Worm (Caenorhabditis elegans) whole organism, L4 larva: ENCODE results near the gene F41E6.5.

Experiments
- D1046.2 ChIP-seq: fragments of 200-800 bp; sonication (Bioruptor generic); IDR thresholded peaks from 2 replicates; pipeline ENCODE4 v1.3.6; 2022; ENCODE audit warnings: missing genetic modification characterization, missing compliant biosample characterization
- F37D6.2 ChIP-seq: sonication (generic microtip); optimal IDR thresholded peaks from 2 replicates; lab custom pipeline; 2016; ENCODE audit warnings: mild to moderate bottlenecking, missing genetic modification characterization, missing compliant biosample characterization
- R02D3.7 ChIP-seq: fragments of 150-350 bp; sonication (generic microtip); optimal IDR thresholded peaks from 3 replicates; lab custom pipeline; 2014; ENCODE audit warnings: missing biosample characterization, missing genetic modification characterization
- T20F7.1 ChIP-seq: fragments of 200-800 bp; sonication (Bioruptor generic); optimal IDR thresholded peaks from 2 replicates; lab custom pipeline; 2018; ENCODE audit warnings: mild to moderate bottlenecking, missing genetic modification characterization, missing compliant biosample characterization
- ZK337.2 ChIP-seq: fragments of 200-800 bp; sonication (Bioruptor generic); IDR thresholded peaks from 2 replicates; pipeline ENCODE4 v1.3.6; 2022; ENCODE audit warnings: missing genetic modification reagents, missing genetic modification characterization, missing compliant biosample characterization
- aha-1 ChIP-seq: fragments of 150-350 bp; peaks from one replicate; lab custom pipeline; 2014; ENCODE audit warnings: missing biosample characterization, missing genetic modification characterization
- attf-4 ChIP-seq: sonication (generic microtip); optimal IDR thresholded peaks from 3 replicates; lab custom pipeline; 2017; ENCODE audit warnings: missing biosample characterization, missing genetic modification characterization
- ceh-28 ChIP-seq: fragments of 150-350 bp; optimal IDR thresholded peaks from 2 replicates; lab custom pipeline; 2014; ENCODE audit warnings: missing biosample characterization, missing genetic modification reagents, missing genetic modification characterization
- cey-2 ChIP-seq: sonication (generic microtip); optimal IDR thresholded peaks from 3 replicates; lab custom pipeline; 2017; ENCODE audit warnings: missing genetic modification characterization, mild to moderate bottlenecking, missing compliant biosample characterization, antibody characterized with exemption, borderline replicate concordance; ENCODE audit not compliant: insufficient read depth
- daf-16 ChIP-seq, 3 experiments: sonication (generic microtip); optimal IDR thresholded peaks; 2 replicates each; lab custom pipeline; 2016 to 2017; ENCODE audit warnings: missing genetic modification characterization in 3 of 3, missing genetic modification reagents in 3 of 3, mild to moderate bottlenecking in 2 of 3, missing compliant biosample characterization in 2 of 3, missing biosample characterization in 1 of 3, moderate library complexity in 1 of 3
- dmd-6 ChIP-seq: fragments of 200-800 bp; sonication (Bioruptor generic); IDR thresholded peaks from 2 replicates; pipeline ENCODE4 v1.3.6; 2022; ENCODE audit warnings: missing genetic modification reagents, missing genetic modification characterization, missing compliant biosample characterization
- dve-1 ChIP-seq: sonication (generic microtip); optimal IDR thresholded peaks from 2 replicates; lab custom pipeline; 2017; ENCODE audit warnings: antibody characterized with exemption, mild to moderate bottlenecking, missing genetic modification characterization, missing compliant biosample characterization; ENCODE audit not compliant: insufficient read depth
- egl-43 ChIP-seq: fragments of 200-800 bp; sonication (Bioruptor generic); IDR thresholded peaks from 2 replicates; pipeline ENCODE4 v1.3.6; 2022; ENCODE audit warnings: missing genetic modification reagents, missing genetic modification characterization, missing compliant biosample characterization
- fkh-10 ChIP-seq: fragments of 150-350 bp; optimal IDR thresholded peaks from 2 replicates; lab custom pipeline; 2014; ENCODE audit warnings: missing biosample characterization, missing genetic modification reagents, missing genetic modification characterization
- hif-1 ChIP-seq, 2 experiments: sonication (generic microtip); optimal IDR thresholded peaks; 2 replicates each; lab custom pipeline; 2016 to 2017; ENCODE audit warnings: missing compliant biosample characterization in 2 of 2, missing genetic modification characterization in 2 of 2, missing genetic modification reagents in 2 of 2, missing genotype in 2 of 2, mild to moderate bottlenecking in 1 of 2
- hlh-11 ChIP-seq: fragments of 200-800 bp; sonication (Bioruptor generic); optimal IDR thresholded peaks from 2 replicates; lab custom pipeline; 2018; ENCODE audit warnings: mild to moderate bottlenecking, missing genetic modification characterization, missing compliant biosample characterization
- hlh-30 ChIP-seq: sonication (generic microtip); optimal IDR thresholded peaks from 2 replicates; lab custom pipeline; 2017; ENCODE audit warnings: antibody characterized with exemption, mild to moderate bottlenecking, missing genetic modification characterization, missing compliant biosample characterization; ENCODE audit not compliant: insufficient read depth
- hmg-1.1 ChIP-seq: fragments of 200-800 bp; sonication (Bioruptor generic); IDR thresholded peaks from 2 replicates; pipeline ENCODE4 v1.3.6; 2022; ENCODE audit warnings: missing genetic modification reagents, missing genetic modification characterization, missing compliant biosample characterization
- lin-13 ChIP-seq: fragments of 150-350 bp; optimal IDR thresholded peaks from 2 replicates; lab custom pipeline; 2014; ENCODE audit warnings: missing biosample characterization, missing genetic modification reagents, missing genetic modification characterization
- lin-15B ChIP-seq: fragments of 150-350 bp; sonication (generic microtip); optimal IDR thresholded peaks from 3 replicates; lab custom pipeline; 2014; ENCODE audit warnings: missing biosample characterization, missing genetic modification characterization
- lir-3 ChIP-seq: sonication (generic microtip); optimal IDR thresholded peaks from 2 replicates; lab custom pipeline; 2016; ENCODE audit warnings: mild to moderate bottlenecking, missing genetic modification characterization, missing compliant biosample characterization
- lsy-2 ChIP-seq, 2 experiments: fragments of 150-350 bp in 1 of 2; sonication (generic microtip) in 1 of 2; optimal IDR thresholded peaks; 2 replicates each; lab custom pipeline; 2014 to 2017; ENCODE audit warnings: missing biosample characterization in 2 of 2, missing genetic modification characterization in 2 of 2
- madf-9 ChIP-seq: fragments of 200-800 bp; sonication (Bioruptor generic); conservative IDR thresholded peaks from 2 replicates; pipeline ENCODE4 v1.3.6; 2022; ENCODE audit warnings: missing genetic modification reagents, missing genetic modification characterization, missing compliant biosample characterization
- mdl-1 ChIP-seq, 2 experiments: fragments of 150-350 bp in 1 of 2; sonication (generic microtip) in 1 of 2; optimal IDR thresholded peaks; 2 replicates each; lab custom pipeline; 2014 to 2017; ENCODE audit warnings: missing biosample characterization in 2 of 2, missing genetic modification characterization in 2 of 2
- mdt-29 ChIP-seq: fragments of 200-800 bp; sonication (Bioruptor generic); IDR thresholded peaks from 2 replicates; pipeline ENCODE4 v1.3.6; 2022; ENCODE audit warnings: missing genetic modification reagents, missing genetic modification characterization, missing compliant biosample characterization
- mep-1 ChIP-seq: fragments of 150-350 bp; sonication (generic microtip); optimal IDR thresholded peaks from 3 replicates; lab custom pipeline; 2014; ENCODE audit warnings: missing biosample characterization, missing genetic modification characterization
- mes-2 ChIP-seq: sonication (generic microtip); optimal IDR thresholded peaks from 2 replicates; lab custom pipeline; 2016; ENCODE audit warnings: missing genotype, mild to moderate bottlenecking, missing genetic modification characterization, missing compliant biosample characterization; ENCODE audit not compliant: poor library complexity, severe bottlenecking
- mxl-2 ChIP-seq: fragments of 200-800 bp; sonication (Bioruptor generic); conservative IDR thresholded peaks from 2 replicates; pipeline ENCODE4 v1.3.6; 2022; ENCODE audit warnings: missing genetic modification reagents, missing genetic modification characterization, missing compliant biosample characterization
- mxl-3 ChIP-seq: fragments of 200-800 bp; sonication (Bioruptor generic); optimal IDR thresholded peaks from 2 replicates; lab custom pipeline; 2018; ENCODE audit warnings: mild to moderate bottlenecking, missing genetic modification characterization, missing compliant biosample characterization
- nhr-10 ChIP-seq: fragments of 150-350 bp; optimal IDR thresholded peaks from 2 replicates; lab custom pipeline; 2014; ENCODE audit warnings: missing biosample characterization, missing genetic modification characterization
- nhr-28 ChIP-seq: fragments of 150-350 bp; optimal IDR thresholded peaks from 2 replicates; lab custom pipeline; 2014; ENCODE audit warnings: missing biosample characterization, missing genetic modification characterization
- nhr-48 ChIP-seq: sonication (generic microtip); optimal IDR thresholded peaks from 2 replicates; lab custom pipeline; 2016; ENCODE audit warnings: mild to moderate bottlenecking, missing genetic modification characterization, missing compliant biosample characterization
- nhr-77 ChIP-seq: fragments of 150-350 bp; optimal IDR thresholded peaks from 2 replicates; lab custom pipeline; 2014; ENCODE audit warnings: missing biosample characterization, missing genetic modification characterization
- rbr-2 ChIP-seq: sonication (generic microtip); optimal IDR thresholded peaks from 2 replicates; lab custom pipeline; 2016; ENCODE audit warnings: missing genotype, missing genetic modification characterization, missing compliant biosample characterization
- set-16 ChIP-seq: fragments of 200-800 bp; sonication (Bioruptor generic); IDR thresholded peaks from 2 replicates; pipeline ENCODE4 v1.3.6; 2022; ENCODE audit warnings: missing genetic modification reagents, missing genetic modification characterization, missing compliant biosample characterization
- skn-1 ChIP-seq: fragments of 150-350 bp; optimal IDR thresholded peaks from 2 replicates; lab custom pipeline; 2014; ENCODE audit warnings: missing biosample characterization, missing genetic modification characterization
- snpc-4 ChIP-seq: fragments of 150-350 bp; optimal IDR thresholded peaks from 2 replicates; lab custom pipeline; 2014; ENCODE audit warnings: missing biosample characterization, missing genetic modification characterization
- spr-3 ChIP-seq: fragments of 200-800 bp; sonication (Bioruptor generic); optimal IDR thresholded peaks from 2 replicates; lab custom pipeline; 2018; ENCODE audit warnings: mild to moderate bottlenecking, missing genetic modification characterization, missing compliant biosample characterization
- tag-97 ChIP-seq: fragments of 200-800 bp; sonication (Bioruptor generic); IDR thresholded peaks from 2 replicates; pipeline ENCODE4 v1.3.6; 2022; ENCODE audit warnings: missing genetic modification characterization, missing compliant biosample characterization
- tra-1 ChIP-seq: fragments of 200-800 bp; sonication (Bioruptor generic); IDR thresholded peaks from 2 replicates; pipeline ENCODE4 v1.3.6; 2022; ENCODE audit warnings: missing genetic modification reagents, missing genetic modification characterization, missing compliant biosample characterization
- unc-130 ChIP-seq: sonication (generic microtip); optimal IDR thresholded peaks from 2 replicates; lab custom pipeline; 2016; ENCODE audit warnings: missing genetic modification reagents, missing genetic modification characterization, missing compliant biosample characterization
- unc-39 ChIP-seq: sonication (generic microtip); optimal IDR thresholded peaks from 2 replicates; lab custom pipeline; 2017; ENCODE audit warnings: missing biosample characterization, missing genetic modification characterization
- unc-62 ChIP-seq, 3 experiments: fragments of 150-350 bp in 1 of 3; sonication (generic microtip); optimal IDR thresholded peaks in 2 of 3; peaks in 1 of 3; 1 replicate in 1 of 3; 2 replicates in 2 of 3; lab custom pipeline; 2014 to 2017; ENCODE audit warnings: missing biosample characterization in 3 of 3, missing genetic modification characterization in 3 of 3, missing genetic modification reagents in 3 of 3, missing genotype in 1 of 3
- zag-1 ChIP-seq: fragments of 150-350 bp; optimal IDR thresholded peaks from 2 replicates; lab custom pipeline; 2014; ENCODE audit warnings: missing biosample characterization, missing genetic modification characterization
- zip-11 ChIP-seq: fragments of 200-800 bp; sonication (Bioruptor generic); IDR thresholded peaks from 2 replicates; pipeline ENCODE4 v1.3.6; 2022; ENCODE audit warnings: missing genetic modification characterization, missing compliant biosample characterization
- ztf-11 ChIP-seq: fragments of 150-350 bp; optimal IDR thresholded peaks from 2 replicates; lab custom pipeline; 2014; ENCODE audit warnings: missing biosample characterization, missing genetic modification characterization
- ztf-7 ChIP-seq: fragments of 150-350 bp; optimal IDR thresholded peaks from 2 replicates; lab custom pipeline; 2014; ENCODE audit warnings: missing biosample characterization, missing genetic modification characterization

F41E6.5 gene

DNA sequence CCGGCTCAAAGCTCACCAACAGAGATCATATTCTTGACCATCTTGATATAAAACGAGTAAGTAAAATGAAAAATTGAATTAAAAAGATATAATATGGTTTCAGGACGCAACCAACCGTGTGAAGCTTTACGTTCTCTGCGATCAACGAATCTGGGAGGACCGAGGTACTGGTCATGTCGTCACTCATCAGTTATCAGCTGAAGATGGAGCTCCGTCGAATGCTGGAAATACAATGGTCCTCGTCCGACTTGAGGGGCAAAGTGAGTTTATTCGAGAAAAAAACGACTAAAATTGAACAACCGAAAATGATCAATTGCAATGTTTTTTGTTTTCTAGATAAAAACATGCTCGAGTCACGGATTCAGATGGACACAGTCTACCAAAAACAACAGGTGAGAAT lies 5.2 kb downstream of the F41E6.5 start:
- TF ChIP-seq mep-1 (tag; lab: Kevin White, UChicago) = no peak
- TF ChIP-seq zip-11 (GFP tag; lab: Robert Waterston, UW) = no peak
- peak; percentile 72 for TF ChIP-seq aha-1 (tag; lab: Kevin White, UChicago)

DNA sequence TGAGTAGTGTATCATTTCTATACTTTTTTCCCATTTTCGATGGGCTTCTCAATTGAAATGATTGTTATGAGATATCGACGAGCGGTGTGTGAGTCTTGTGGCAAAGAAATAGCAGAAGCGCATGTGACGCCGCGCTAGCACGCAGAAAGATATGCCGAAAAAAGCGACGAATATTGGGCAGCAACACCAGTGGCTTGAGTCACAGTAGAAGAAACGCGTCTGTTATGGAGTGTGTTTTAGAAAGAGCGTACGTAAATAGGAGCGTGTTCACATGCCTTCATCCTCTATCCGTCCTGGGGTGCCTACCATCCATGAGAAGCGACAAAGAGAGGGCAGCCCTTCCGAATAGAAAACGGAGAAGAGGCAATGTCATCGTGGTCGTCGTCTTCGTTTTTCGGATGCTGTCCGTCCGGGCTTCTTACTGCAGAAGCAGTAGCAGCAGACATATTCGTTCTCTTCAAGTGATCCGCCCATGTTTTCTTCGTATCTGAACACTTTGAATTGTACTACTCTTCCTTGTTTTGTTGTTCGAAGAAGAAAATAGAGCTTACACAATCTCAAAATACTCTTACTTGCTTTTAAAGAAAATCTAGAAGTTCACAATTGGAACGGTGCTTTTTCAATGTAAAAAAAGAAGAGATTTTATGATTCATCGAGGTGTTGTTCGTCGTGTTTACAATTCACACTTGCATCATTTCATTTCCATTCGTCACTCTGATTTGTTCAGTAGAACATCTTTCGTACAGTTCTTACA lies 6.7 kb downstream of the F41E6.5 start:
- no peak for TF ChIP-seq unc-39 (tag; lab: Kevin White, UChicago)
- 0 out of 2 replicates have a peak, but pooled peaks have one; percentile 12 for TF ChIP-seq set-16 (GFP tag; lab: Robert Waterston, UW)
- TF ChIP-seq ceh-28 (tag; lab: Kevin White, UChicago) = no peak
- no peak for TF ChIP-seq tag-97 (GFP tag; lab: Robert Waterston, UW)
- no peak for TF ChIP-seq mxl-2 (GFP tag; lab: Robert Waterston, UW)
- no peak for TF ChIP-seq unc-130 (GFP tag; lab: Kevin White, UChicago)
- no peak for TF ChIP-seq nhr-77
- peak; percentile 96 for TF ChIP-seq hlh-30 (tag; lab: Kevin White, UChicago)
- TF ChIP-seq attf-4 = no peak
- TF ChIP-seq madf-9 (GFP tag; lab: Robert Waterston, UW) = no peak
- TF ChIP-seq R02D3.7 (tag; lab: Kevin White, UChicago) = no peak
- TF ChIP-seq lsy-2 (tag; optimal IDR thresholded peaks at IDR 0.05; lab: Kevin White, UChicago) = no peak
- peak; percentile 79 for TF ChIP-seq mxl-3 (GFP tag; lab: Kevin White, UChicago)
- TF ChIP-seq mes-2 = peak; percentile 26
- TF ChIP-seq skn-1 (tag; lab: Kevin White, UChicago) = no peak
- TF ChIP-seq spr-3 (GFP tag; lab: Kevin White, UChicago) = no peak
- TF ChIP-seq lin-13 (GFP tag; lab: Kevin White, UChicago) = no peak
- no peak for TF ChIP-seq snpc-4
- TF ChIP-seq F37D6.2 = no peak
- TF ChIP-seq dmd-6 = no peak
- TF ChIP-seq mdl-1 (tag; optimal IDR thresholded peaks at IDR 0.05; lab: Kevin White, UChicago) = peak; percentile 10 to 60
- TF ChIP-seq nhr-48 = no peak
- no peak for TF ChIP-seq hmg-1.1
- TF ChIP-seq lin-15B (tag; lab: Kevin White, UChicago) = no peak
- peak; percentile 30 for TF ChIP-seq mep-1 (tag; lab: Kevin White, UChicago)
- no peak for TF ChIP-seq dve-1 (tag; lab: Kevin White, UChicago)
- no peak for TF ChIP-seq T20F7.1
- TF ChIP-seq D1046.2 (GFP tag; lab: Robert Waterston, UW) = no peak
- peak; percentile 24; the same call in 1 of the 2 replicates for TF ChIP-seq egl-43
- TF ChIP-seq ZK337.2 = no peak
- TF ChIP-seq hlh-11 (tag; lab: Kevin White, UChicago) = peak; percentile 59
- no peak for TF ChIP-seq nhr-10 (tag; lab: Kevin White, UChicago)
- TF ChIP-seq lir-3 (tag; lab: Kevin White, UChicago) = no peak
- no peak for TF ChIP-seq hif-1 (tag; optimal IDR thresholded peaks at IDR 0.05; lab: Kevin White, UChicago)
- TF ChIP-seq nhr-28 (tag; lab: Kevin White, UChicago) = peak; percentile 33
- no peak for TF ChIP-seq mdt-29 (GFP tag; lab: Robert Waterston, UW)
- TF ChIP-seq unc-62 (GFP tag; optimal IDR thresholded peaks at IDR 0.05 in 1 of 2; lab: Kevin White, UChicago) = peak in 1 of 2 experiments; percentile 80
- no peak for TF ChIP-seq unc-62 (tag; optimal IDR thresholded peaks at IDR 0.05; lab: Kevin White, UChicago)
- TF ChIP-seq aha-1 (tag; lab: Kevin White, UChicago) = peak; percentile 93
- no peak for TF ChIP-seq zag-1 (tag; lab: Kevin White, UChicago)
- no peak for TF ChIP-seq daf-16 (GFP tag; optimal IDR thresholded peaks at IDR 0.05; lab: Kevin White, UChicago)
- peak; percentile 15 for TF ChIP-seq daf-16 (tag; optimal IDR thresholded peaks at IDR 0.05; lab: Kevin White, UChicago)
- TF ChIP-seq ztf-7 (tag; lab: Kevin White, UChicago) = no peak
- no peak for TF ChIP-seq ztf-11 (tag; lab: Kevin White, UChicago)
- TF ChIP-seq fkh-10 = no peak
- TF ChIP-seq tra-1 (GFP tag; lab: Robert Waterston, UW) = no peak
- no peak for TF ChIP-seq cey-2
- TF ChIP-seq rbr-2 = peak; percentile 22
